Worm (Caenorhabditis elegans) whole organism, late embryonic: ENCODE data around the gene exo-1.

ENCODE experiments used
- C08G9.2 ChIP-seq: sonication (generic microtip); optimal IDR thresholded peaks from 2 replicates; lab custom pipeline; 2016; ENCODE audit warnings: mild to moderate bottlenecking, missing genetic modification characterization, moderate library complexity, missing compliant biosample characterization
- C38D4.7 ChIP-seq: fragments of 200-800 bp; sonication (Bioruptor generic); optimal IDR thresholded peaks from 2 replicates; lab custom pipeline; 2018; ENCODE audit warnings: mild to moderate bottlenecking, missing genetic modification characterization, moderate library complexity, missing compliant biosample characterization
- T23F11.4 ChIP-seq: fragments of 200-800 bp; sonication (Bioruptor generic); optimal IDR thresholded peaks from 2 replicates; lab custom pipeline; 2018; ENCODE audit warnings: mild to moderate bottlenecking, missing genetic modification characterization, missing compliant biosample characterization
- Y22D7AL.16 ChIP-seq: sonication (generic microtip); optimal IDR thresholded peaks from 2 replicates; lab custom pipeline; 2016; ENCODE audit warnings: missing genetic modification characterization, missing compliant biosample characterization
- ahr-1 ChIP-seq: sonication (generic microtip); optimal IDR thresholded peaks from 2 replicates; lab custom pipeline; 2016; ENCODE audit warnings: missing genetic modification characterization, missing compliant biosample characterization
- ceh-14 ChIP-seq: sonication (generic microtip); optimal IDR thresholded peaks from 2 replicates; lab custom pipeline; 2016; ENCODE audit warnings: missing genotype, missing genetic modification characterization, missing compliant biosample characterization
- ceh-19 ChIP-seq: fragments of 200-800 bp; sonication (Bioruptor generic); optimal IDR thresholded peaks from 2 replicates; lab custom pipeline; 2018; ENCODE audit warnings: mild to moderate bottlenecking, missing genetic modification characterization, missing compliant biosample characterization
- ceh-2 ChIP-seq: sonication (generic microtip); optimal IDR thresholded peaks from 2 replicates; lab custom pipeline; 2016; ENCODE audit warnings: missing genotype, missing genetic modification characterization, missing compliant biosample characterization
- ceh-22 ChIP-seq: sonication (generic microtip); optimal IDR thresholded peaks from 2 replicates; lab custom pipeline; 2017; ENCODE audit warnings: missing biosample characterization, missing genetic modification characterization
- ceh-24 ChIP-seq: sonication (generic microtip); optimal IDR thresholded peaks from 2 replicates; lab custom pipeline; 2016; ENCODE audit warnings: mild to moderate bottlenecking, missing genetic modification characterization, missing compliant biosample characterization
- ceh-31 ChIP-seq: sonication (generic microtip); optimal IDR thresholded peaks from 2 replicates; lab custom pipeline; 2016; ENCODE audit warnings: missing genetic modification characterization, missing compliant biosample characterization
- ceh-34 ChIP-seq: sonication (generic microtip); optimal IDR thresholded peaks from 2 replicates; lab custom pipeline; 2016; ENCODE audit warnings: mild to moderate bottlenecking, missing genetic modification characterization, missing compliant biosample characterization
- ceh-48 ChIP-seq: sonication (generic microtip); optimal IDR thresholded peaks from 2 replicates; lab custom pipeline; 2016; ENCODE audit warnings: missing genetic modification characterization, inconsistent platforms, missing compliant biosample characterization
- ceh-6 ChIP-seq: fragments of 200-800 bp; sonication (Bioruptor generic); optimal IDR thresholded peaks from 2 replicates; lab custom pipeline; 2018; ENCODE audit warnings: mild to moderate bottlenecking, missing genetic modification characterization, missing compliant biosample characterization
- ceh-9 ChIP-seq: sonication (generic microtip); optimal IDR thresholded peaks from 2 replicates; lab custom pipeline; 2016; ENCODE audit warnings: mild to moderate bottlenecking, missing genetic modification characterization, inconsistent platforms, missing compliant biosample characterization
- che-1 ChIP-seq: sonication (generic microtip); optimal IDR thresholded peaks from 2 replicates; lab custom pipeline; 2016; ENCODE audit warnings: mild to moderate bottlenecking, missing genetic modification characterization, missing compliant biosample characterization
- elt-2 ChIP-seq: sonication (generic microtip); optimal IDR thresholded peaks from 2 replicates; lab custom pipeline; 2016; ENCODE audit warnings: missing genetic modification reagents, missing genetic modification characterization, missing compliant biosample characterization
- ets-4 ChIP-seq: sonication (generic microtip); optimal IDR thresholded peaks from 2 replicates; lab custom pipeline; 2016; ENCODE audit warnings: missing genetic modification characterization, missing compliant biosample characterization
- eyg-1 ChIP-seq: sonication (generic microtip); optimal IDR thresholded peaks from 2 replicates; lab custom pipeline; 2016; ENCODE audit warnings: missing genotype, missing genetic modification characterization, missing compliant biosample characterization
- fax-1 ChIP-seq: sonication (generic microtip); optimal IDR thresholded peaks from 2 replicates; lab custom pipeline; 2016; ENCODE audit warnings: missing genotype, missing genetic modification characterization, missing compliant biosample characterization
- gmeb-2 ChIP-seq: sonication (generic microtip); optimal IDR thresholded peaks from 2 replicates; lab custom pipeline; 2016; ENCODE audit warnings: missing genetic modification characterization, inconsistent platforms, missing compliant biosample characterization
- hlh-13 ChIP-seq: fragments of 200-800 bp; sonication (Bioruptor generic); optimal IDR thresholded peaks from 2 replicates; lab custom pipeline; 2018; ENCODE audit warnings: mild to moderate bottlenecking, missing genetic modification characterization, missing compliant biosample characterization
- hlh-15 ChIP-seq: sonication (generic microtip); optimal IDR thresholded peaks from 2 replicates; lab custom pipeline; 2016; ENCODE audit warnings: missing genetic modification characterization, missing compliant biosample characterization
- hlh-30 ChIP-seq: sonication (generic microtip); optimal IDR thresholded peaks from 2 replicates; lab custom pipeline; 2017; ENCODE audit warnings: antibody characterized with exemption, missing genetic modification characterization, missing compliant biosample characterization; ENCODE audit not compliant: insufficient read depth
- hlh-8 ChIP-seq: sonication (generic microtip); optimal IDR thresholded peaks from 2 replicates; lab custom pipeline; 2016; ENCODE audit warnings: missing genotype, missing genetic modification characterization, missing compliant biosample characterization
- madf-2 ChIP-seq: sonication (generic microtip); optimal IDR thresholded peaks from 2 replicates; lab custom pipeline; 2017; ENCODE audit warnings: missing genetic modification characterization, missing compliant biosample characterization
- nfya-1 ChIP-seq: sonication (generic microtip); optimal IDR thresholded peaks from 2 replicates; lab custom pipeline; 2017; ENCODE audit warnings: missing genetic modification characterization, mild to moderate bottlenecking, missing compliant biosample characterization, antibody characterized with exemption, moderate library complexity
- nhr-11 ChIP-seq: fragments of 150-350 bp; optimal IDR thresholded peaks from 2 replicates; lab custom pipeline; 2014; ENCODE audit warnings: missing biosample characterization, missing genetic modification characterization
- pat-9 ChIP-seq: fragments of 200-800 bp; sonication (Bioruptor generic); optimal IDR thresholded peaks from 2 replicates; lab custom pipeline; 2018; ENCODE audit warnings: mild to moderate bottlenecking, missing genetic modification characterization, moderate library complexity, missing compliant biosample characterization
- pax-1 ChIP-seq: fragments of 150-350 bp; optimal IDR thresholded peaks from 2 replicates; lab custom pipeline; 2014; ENCODE audit warnings: missing biosample characterization, missing genetic modification characterization
- pha-2 ChIP-seq: sonication (generic microtip); optimal IDR thresholded peaks from 2 replicates; lab custom pipeline; 2017; ENCODE audit warnings: mild to moderate bottlenecking, missing genetic modification characterization, missing compliant biosample characterization
- pros-1 ChIP-seq: fragments of 150-350 bp; optimal IDR thresholded peaks from 2 replicates; lab custom pipeline; 2014; ENCODE audit warnings: missing biosample characterization, missing genetic modification reagents, missing genetic modification characterization
- rnt-1 ChIP-seq: sonication (generic microtip); optimal IDR thresholded peaks from 2 replicates; lab custom pipeline; 2016; ENCODE audit warnings: missing genetic modification characterization, missing compliant biosample characterization
- sox-4 ChIP-seq: sonication (generic microtip); optimal IDR thresholded peaks from 2 replicates; lab custom pipeline; 2017; ENCODE audit warnings: mild to moderate bottlenecking, missing genetic modification characterization, inconsistent platforms, missing compliant biosample characterization
- syd-9 ChIP-seq: sonication (generic microtip); optimal IDR thresholded peaks from 2 replicates; lab custom pipeline; 2016; ENCODE audit warnings: mild to moderate bottlenecking, missing genetic modification characterization, moderate library complexity, missing compliant biosample characterization
- tbx-2 ChIP-seq: sonication (generic microtip); optimal IDR thresholded peaks from 2 replicates; lab custom pipeline; 2016; ENCODE audit warnings: missing genetic modification characterization, missing compliant biosample characterization
- ttx-3 ChIP-seq: sonication (generic microtip); optimal IDR thresholded peaks from 2 replicates; lab custom pipeline; 2016; ENCODE audit warnings: missing genetic modification reagents, missing genetic modification characterization, missing compliant biosample characterization
- unc-3 ChIP-seq, 2 experiments: fragments of 200-800 bp in 1 of 2; sonication (Bioruptor generic) in 1 of 2; sonication (generic microtip) in 1 of 2; conservative IDR thresholded peaks in 1 of 2; optimal IDR thresholded peaks in 1 of 2; 2 replicates each; pipeline versions ENCODE4 v1.3.6 to Lab custom; 2016 to 2022; ENCODE audit warnings: missing compliant biosample characterization in 2 of 2, missing genetic modification characterization in 2 of 2, missing genetic modification reagents in 1 of 2
- unc-42 ChIP-seq: sonication (generic microtip); optimal IDR thresholded peaks from 2 replicates; lab custom pipeline; 2016; ENCODE audit warnings: missing genotype, missing genetic modification characterization, missing compliant biosample characterization
- unc-55 ChIP-seq: sonication (generic microtip); optimal IDR thresholded peaks from 2 replicates; lab custom pipeline; 2017; ENCODE audit warnings: missing biosample characterization, missing genetic modification reagents, missing genetic modification characterization

Gene exo-1

ce11 chrIII:13423414-13423813, at the start of gene exo-1:
Gene exo-1, plus strand, starts transcription at chrIII:13423514.
- TF ChIP-seq ets-4 (tag; lab: Kevin White, UChicago) (peak; percentile 56), fax-1 (tag; lab: Kevin White, UChicago) (peak; percentile 28), ttx-3 (tag; lab: Kevin White, UChicago) (no peak), elt-2 (tag; lab: Kevin White, UChicago) (peak; percentile 17), syd-9 (tag; lab: Kevin White, UChicago) (no peak), che-1 (tag; lab: Kevin White, UChicago) (no peak), ceh-19 (no peak), Y22D7AL.16 (tag; lab: Kevin White, UChicago) (no peak), tbx-2 (peak; percentile 31), ceh-48 (tag; lab: Kevin White, UChicago) (no peak), ceh-2 (tag; lab: Kevin White, UChicago) (no peak), ceh-31 (peak; percentile 63), unc-3 (GFP tag; conservative IDR thresholded peaks at IDR 0.05; lab: Robert Waterston, UW) (no peak), unc-3 (tag; optimal IDR thresholded peaks at IDR 0.05; lab: Kevin White, UChicago) (no peak), ceh-24 (tag; lab: Kevin White, UChicago) (no peak), gmeb-2 (no peak), C08G9.2 (tag; lab: Kevin White, UChicago) (peak; percentile 26), rnt-1 (tag; lab: Kevin White, UChicago) (peak; percentile 6), pha-2 (tag; lab: Kevin White, UChicago) (no peak), nhr-11 (tag; lab: Kevin White, UChicago) (no peak), pros-1 (tag; lab: Kevin White, UChicago) (no peak), ahr-1 (tag; lab: Kevin White, UChicago) (no peak), hlh-15 (tag; lab: Kevin White, UChicago) (no peak), ceh-9 (tag; lab: Kevin White, UChicago) (no peak)

ce11 chrIII:13376304-13376760, 47.0 kb upstream of the exo-1 start, which contains the start of gene lis-1:
Gene lis-1, minus strand, starts transcription at chrIII:13376710.
- TF ChIP-seq unc-42 (tag; lab: Kevin White, UChicago) (peak; percentile 83), rnt-1 (tag; lab: Kevin White, UChicago) (no peak), ceh-31 (peak; percentile 12)
- TF ChIP-seq, all 69 proteins: peak for 2

- TF ChIP-seq elt-2 (tag; lab: Kevin White, UChicago): peak; percentile 25
- no peak for TF ChIP-seq madf-2
- peak; percentile 83 for TF ChIP-seq nfya-1 (tag; lab: Kevin White, UChicago)
- peak; percentile 9 for TF ChIP-seq unc-42 (tag; lab: Kevin White, UChicago)
- peak; percentile 15 for TF ChIP-seq ceh-31
Observed at ce11 chrIII:13377249-13377648, 46.1 kb upstream of the exo-1 start.

- TF ChIP-seq gmeb-2 (no peak), ceh-6 (GFP tag; lab: Kevin White, UChicago) (no peak), hlh-8 (tag; lab: Kevin White, UChicago) (no peak)
- TF ChIP-seq, all 69 proteins: peak for 0
Observed at ce11 chrIII:13378242-13378641, 45.1 kb upstream of the exo-1 start, which contains the start of gene T03F6.10. Gene T03F6.10, minus strand, starts transcription at chrIII:13378342.

ce11 chrIII:13380196-13380595, 43.1 kb upstream of the exo-1 start, which contains the start of gene T03F6.6:
Gene T03F6.6, minus strand, starts transcription at chrIII:13380296.
- no peak for TF ChIP-seq C38D4.7 (GFP tag; lab: Kevin White, UChicago)
- TF ChIP-seq ceh-24 (tag; lab: Kevin White, UChicago): no peak
- TF ChIP-seq eyg-1 (tag; lab: Kevin White, UChicago): no peak
- no peak for TF ChIP-seq Y22D7AL.16 (tag; lab: Kevin White, UChicago)
- no peak for TF ChIP-seq sox-4 (tag; lab: Kevin White, UChicago)
- no peak for TF ChIP-seq fax-1 (tag; lab: Kevin White, UChicago)
- TF ChIP-seq syd-9 (tag; lab: Kevin White, UChicago): no peak
- TF ChIP-seq T23F11.4: no peak
- TF ChIP-seq che-1 (tag; lab: Kevin White, UChicago): no peak
- TF ChIP-seq hlh-30 (tag; lab: Kevin White, UChicago): no peak
- TF ChIP-seq ceh-6 (GFP tag; lab: Kevin White, UChicago): no peak
- TF ChIP-seq hlh-13: no peak
- TF ChIP-seq pros-1 (tag; lab: Kevin White, UChicago): no peak
- no peak for TF ChIP-seq ceh-34 (tag; lab: Kevin White, UChicago)
- no peak for TF ChIP-seq madf-2
- TF ChIP-seq pat-9: no peak
- TF ChIP-seq ceh-14 (tag; lab: Kevin White, UChicago): no peak
- TF ChIP-seq ceh-22: no peak
- no peak for TF ChIP-seq unc-55
- TF ChIP-seq pax-1 (tag; lab: Kevin White, UChicago): no peak
